Worm (Caenorhabditis elegans) whole organism, early embryonic: Measurements from ENCODE around the gene clc-1.

Source experiments
- B0310.2 ChIP-seq: sonication (generic microtip); optimal IDR thresholded peaks from 2 replicates; lab custom pipeline; 2016; ENCODE audit warnings: mild to moderate bottlenecking, missing genetic modification characterization, missing compliant biosample characterization
- F13C5.2 ChIP-seq: sonication (generic microtip); optimal IDR thresholded peaks from 2 replicates; lab custom pipeline; 2017; ENCODE audit warnings: mild to moderate bottlenecking, missing genetic modification characterization, inconsistent platforms, missing compliant biosample characterization
- aly-1 ChIP-seq: sonication (generic microtip); optimal IDR thresholded peaks from 2 replicates; lab custom pipeline; 2016; ENCODE audit warnings: missing genetic modification characterization, missing compliant biosample characterization
- ama-1 ChIP-seq: fragments of 150-350 bp; optimal IDR thresholded peaks from 2 replicates; lab custom pipeline; 2014
- ceh-13 ChIP-seq: fragments of 200-800 bp; sonication (Bioruptor generic); optimal IDR thresholded peaks from 2 replicates; lab custom pipeline; 2018; ENCODE audit warnings: mild to moderate bottlenecking, missing genetic modification characterization, missing compliant biosample characterization
- ceh-36 ChIP-seq: sonication (generic microtip); optimal IDR thresholded peaks from 2 replicates; lab custom pipeline; 2016; ENCODE audit warnings: missing genetic modification characterization, inconsistent platforms, missing compliant biosample characterization
- ets-7 ChIP-seq: sonication (generic microtip); optimal IDR thresholded peaks from 2 replicates; lab custom pipeline; 2016; ENCODE audit warnings: missing genotype, missing genetic modification characterization, missing compliant biosample characterization
- flt-1 ChIP-seq: fragments of 200-800 bp; sonication (Bioruptor generic); IDR thresholded peaks from 2 replicates; pipeline ENCODE4 v1.3.6; 2022; ENCODE audit warnings: missing genetic modification characterization, missing compliant biosample characterization
- hmbx-1 ChIP-seq: sonication (generic microtip); optimal IDR thresholded peaks from 2 replicates; lab custom pipeline; 2016; ENCODE audit warnings: mild to moderate bottlenecking, missing genetic modification characterization, missing compliant biosample characterization
- hmg-4 ChIP-seq: fragments of 200-800 bp; sonication (Bioruptor generic); optimal IDR thresholded peaks from 2 replicates; lab custom pipeline; 2018; ENCODE audit warnings: mild to moderate bottlenecking, missing genetic modification characterization, missing compliant biosample characterization
- hnd-1 ChIP-seq: sonication (generic microtip); optimal IDR thresholded peaks from 2 replicates; lab custom pipeline; 2016; ENCODE audit warnings: missing genetic modification characterization, missing compliant biosample characterization
- pes-1 ChIP-seq: fragments of 200-800 bp; sonication (Bioruptor generic); IDR thresholded peaks from 2 replicates; pipeline ENCODE4 v1.3.6; 2022; ENCODE audit warnings: missing genetic modification reagents, missing genetic modification characterization, missing compliant biosample characterization
- scrt-1 ChIP-seq: fragments of 200-800 bp; sonication (Bioruptor generic); IDR thresholded peaks from 2 replicates; pipeline ENCODE4 v1.3.6; 2022; ENCODE audit warnings: missing genetic modification characterization, missing compliant biosample characterization
- sea-1 ChIP-seq: fragments of 200-800 bp; sonication (Bioruptor generic); conservative IDR thresholded peaks from 2 replicates; pipeline ENCODE4 v1.3.6; 2022; ENCODE audit warnings: missing genetic modification characterization, missing compliant biosample characterization
- tbx-11 ChIP-seq: fragments of 200-800 bp; sonication (Bioruptor generic); IDR thresholded peaks from 2 replicates; pipeline ENCODE4 v1.3.6; 2022; ENCODE audit warnings: missing genetic modification characterization, missing compliant biosample characterization
- tbx-37 ChIP-seq: fragments of 200-800 bp; sonication (Bioruptor generic); conservative IDR thresholded peaks from 2 replicates; pipeline ENCODE4 v1.3.6; 2022; ENCODE audit warnings: missing genetic modification reagents, missing genetic modification characterization, missing compliant biosample characterization
- tra-4 ChIP-seq: sonication (generic microtip); optimal IDR thresholded peaks from 2 replicates; lab custom pipeline; 2017; ENCODE audit warnings: missing genetic modification characterization, missing compliant biosample characterization

clc-1 gene

ce11 chrX:11067256-11067655, 20.0 kb downstream of the clc-1 start:
- TF ChIP-seq hmbx-1 (tag; lab: Kevin White, UChicago) (no peak), ets-7 (tag; lab: Kevin White, UChicago) (no peak), F13C5.2 (no peak), aly-1 (tag; lab: Kevin White, UChicago) (no peak), tra-4 (tag; lab: Kevin White, UChicago) (no peak), tbx-37 (no peak), sea-1 (GFP tag; lab: Robert Waterston, UW) (no peak), ceh-13 (no peak), hmg-4 (no peak), tbx-11 (no peak), B0310.2 (tag; lab: Kevin White, UChicago) (no peak), flt-1 (no peak)

- no peak for TF ChIP-seq flt-1
- TF ChIP-seq hnd-1 (tag; lab: Kevin White, UChicago): no peak
- no peak for TF ChIP-seq scrt-1 (GFP tag; lab: Robert Waterston, UW)
- no peak for TF ChIP-seq ets-7 (tag; lab: Kevin White, UChicago)
- TF ChIP-seq ceh-36 (tag; lab: Kevin White, UChicago): no peak
- TF ChIP-seq B0310.2 (tag; lab: Kevin White, UChicago): no peak
- TF ChIP-seq tbx-11: no peak
- TF ChIP-seq ceh-13: no peak
- no peak for TF ChIP-seq hmbx-1 (tag; lab: Kevin White, UChicago)
- TF ChIP-seq tra-4 (tag; lab: Kevin White, UChicago): no peak
- TF ChIP-seq ama-1: no peak
- TF ChIP-seq tbx-37: no peak
- no peak for TF ChIP-seq aly-1 (tag; lab: Kevin White, UChicago)
- no peak for TF ChIP-seq hmg-4
- no peak for TF ChIP-seq sea-1 (GFP tag; lab: Robert Waterston, UW)
- TF ChIP-seq F13C5.2: no peak
- no peak for TF ChIP-seq pes-1 (GFP tag; lab: Robert Waterston, UW)
Measured at ce11 chrX:11068334-11068733, 21.1 kb downstream of the clc-1 start, which contains the start of gene apt-9. Gene apt-9, plus strand, starts transcription at chrX:11068527.

- no peak for TF ChIP-seq ceh-13
- no peak for TF ChIP-seq aly-1 (tag; lab: Kevin White, UChicago)
- no peak for TF ChIP-seq tra-4 (tag; lab: Kevin White, UChicago)
- no peak for TF ChIP-seq sea-1 (GFP tag; lab: Robert Waterston, UW)
- TF ChIP-seq hmg-4: peak; percentile 29
- TF ChIP-seq hnd-1 (tag; lab: Kevin White, UChicago): no peak
- TF ChIP-seq tbx-37: no peak
- TF ChIP-seq scrt-1 (GFP tag; lab: Robert Waterston, UW): no peak
- no peak for TF ChIP-seq F13C5.2
Measured at ce11 chrX:11072701-11073100, 25.5 kb downstream of the clc-1 start.

ce11 chrX:11073358-11073757, 26.1 kb downstream of the clc-1 start, which contains the start of gene W04G3.5:
Gene W04G3.5, plus strand, starts transcription at chrX:11073658.
- TF ChIP-seq aly-1 (tag; lab: Kevin White, UChicago) (no peak), B0310.2 (tag; lab: Kevin White, UChicago) (no peak), tbx-37 (no peak), pes-1 (GFP tag; lab: Robert Waterston, UW) (no peak), hmg-4 (no peak), flt-1 (no peak), ceh-13 (no peak), ceh-36 (tag; lab: Kevin White, UChicago) (no peak), ama-1 (no peak), scrt-1 (GFP tag; lab: Robert Waterston, UW) (no peak), hnd-1 (tag; lab: Kevin White, UChicago) (no peak), tra-4 (tag; lab: Kevin White, UChicago) (no peak), sea-1 (GFP tag; lab: Robert Waterston, UW) (no peak), hmbx-1 (tag; lab: Kevin White, UChicago) (no peak), ets-7 (tag; lab: Kevin White, UChicago) (no peak), tbx-11 (no peak), F13C5.2 (no peak)

- no peak for TF ChIP-seq hmg-4
- no peak for TF ChIP-seq tbx-37
- no peak for TF ChIP-seq ets-7 (tag; lab: Kevin White, UChicago)
- no peak for TF ChIP-seq hnd-1 (tag; lab: Kevin White, UChicago)
- TF ChIP-seq F13C5.2: no peak
- no peak for TF ChIP-seq tbx-11
- no peak for TF ChIP-seq B0310.2 (tag; lab: Kevin White, UChicago)
Measured at ce11 chrX:11076491-11076890, 29.2 kb downstream of the clc-1 start, which contains the start of gene W04G3.12. Gene W04G3.12, minus strand, starts transcription at chrX:11076801.

ce11 chrX:11078150-11078549, 30.9 kb downstream of the clc-1 start, which contains the start of gene W04G3.10:
Gene W04G3.10, minus strand, starts transcription at chrX:11078250.
- TF ChIP-seq flt-1 (no peak), hmg-4 (no peak), ceh-13 (no peak), tra-4 (tag; lab: Kevin White, UChicago) (no peak), pes-1 (GFP tag; lab: Robert Waterston, UW) (no peak), B0310.2 (tag; lab: Kevin White, UChicago) (no peak), ama-1 (no peak), F13C5.2 (no peak), ceh-36 (tag; lab: Kevin White, UChicago) (no peak), scrt-1 (GFP tag; lab: Robert Waterston, UW) (no peak), tbx-11 (no peak), ets-7 (tag; lab: Kevin White, UChicago) (no peak), hnd-1 (tag; lab: Kevin White, UChicago) (no peak), aly-1 (tag; lab: Kevin White, UChicago) (no peak), tbx-37 (no peak), hmbx-1 (tag; lab: Kevin White, UChicago) (no peak), sea-1 (GFP tag; lab: Robert Waterston, UW) (no peak)

ce11 chrX:11079667-11080066, 32.4 kb downstream of the clc-1 start, which contains the start of gene W04G3.13:
Gene W04G3.13, minus strand, starts transcription at chrX:11079767.
- no peak for TF ChIP-seq ceh-13
- TF ChIP-seq scrt-1 (GFP tag; lab: Robert Waterston, UW): no peak
- TF ChIP-seq ets-7 (tag; lab: Kevin White, UChicago): no peak
- no peak for TF ChIP-seq tbx-11
